Worm (Caenorhabditis elegans) whole organism, early embryonic: ENCODE data around the gene C17F4.7.
"Not testable (repeated sequence)": the region's sequence is repeated elsewhere in the genome, so short reads cannot be mapped to it uniquely, and the experiment has no call there.

Experiments used
- B0310.2 ChIP-seq: sonication (generic microtip); optimal IDR thresholded peaks from 2 replicates; lab custom pipeline; 2016; ENCODE audit warnings: mild to moderate bottlenecking, missing genetic modification characterization, missing compliant biosample characterization
- F13C5.2 ChIP-seq: sonication (generic microtip); optimal IDR thresholded peaks from 2 replicates; lab custom pipeline; 2017; ENCODE audit warnings: mild to moderate bottlenecking, missing genetic modification characterization, inconsistent platforms, missing compliant biosample characterization
- aly-1 ChIP-seq: sonication (generic microtip); optimal IDR thresholded peaks from 2 replicates; lab custom pipeline; 2016; ENCODE audit warnings: missing genetic modification characterization, missing compliant biosample characterization
- ama-1 ChIP-seq: fragments of 150-350 bp; optimal IDR thresholded peaks from 2 replicates; lab custom pipeline; 2014
- ceh-13 ChIP-seq: fragments of 200-800 bp; sonication (Bioruptor generic); optimal IDR thresholded peaks from 2 replicates; lab custom pipeline; 2018; ENCODE audit warnings: mild to moderate bottlenecking, missing genetic modification characterization, missing compliant biosample characterization
- ceh-36 ChIP-seq: sonication (generic microtip); optimal IDR thresholded peaks from 2 replicates; lab custom pipeline; 2016; ENCODE audit warnings: missing genetic modification characterization, inconsistent platforms, missing compliant biosample characterization
- ets-7 ChIP-seq: sonication (generic microtip); optimal IDR thresholded peaks from 2 replicates; lab custom pipeline; 2016; ENCODE audit warnings: missing genotype, missing genetic modification characterization, missing compliant biosample characterization
- flt-1 ChIP-seq: fragments of 200-800 bp; sonication (Bioruptor generic); IDR thresholded peaks from 2 replicates; pipeline ENCODE4 v1.3.6; 2022; ENCODE audit warnings: missing genetic modification characterization, missing compliant biosample characterization
- hmbx-1 ChIP-seq: sonication (generic microtip); optimal IDR thresholded peaks from 2 replicates; lab custom pipeline; 2016; ENCODE audit warnings: mild to moderate bottlenecking, missing genetic modification characterization, missing compliant biosample characterization
- hmg-4 ChIP-seq: fragments of 200-800 bp; sonication (Bioruptor generic); optimal IDR thresholded peaks from 2 replicates; lab custom pipeline; 2018; ENCODE audit warnings: mild to moderate bottlenecking, missing genetic modification characterization, missing compliant biosample characterization
- hnd-1 ChIP-seq: sonication (generic microtip); optimal IDR thresholded peaks from 2 replicates; lab custom pipeline; 2016; ENCODE audit warnings: missing genetic modification characterization, missing compliant biosample characterization
- pes-1 ChIP-seq: fragments of 200-800 bp; sonication (Bioruptor generic); IDR thresholded peaks from 2 replicates; pipeline ENCODE4 v1.3.6; 2022; ENCODE audit warnings: missing genetic modification reagents, missing genetic modification characterization, missing compliant biosample characterization
- scrt-1 ChIP-seq: fragments of 200-800 bp; sonication (Bioruptor generic); IDR thresholded peaks from 2 replicates; pipeline ENCODE4 v1.3.6; 2022; ENCODE audit warnings: missing genetic modification characterization, missing compliant biosample characterization
- sea-1 ChIP-seq: fragments of 200-800 bp; sonication (Bioruptor generic); conservative IDR thresholded peaks from 2 replicates; pipeline ENCODE4 v1.3.6; 2022; ENCODE audit warnings: missing genetic modification characterization, missing compliant biosample characterization
- tbx-11 ChIP-seq: fragments of 200-800 bp; sonication (Bioruptor generic); IDR thresholded peaks from 2 replicates; pipeline ENCODE4 v1.3.6; 2022; ENCODE audit warnings: missing genetic modification characterization, missing compliant biosample characterization
- tbx-37 ChIP-seq: fragments of 200-800 bp; sonication (Bioruptor generic); conservative IDR thresholded peaks from 2 replicates; pipeline ENCODE4 v1.3.6; 2022; ENCODE audit warnings: missing genetic modification reagents, missing genetic modification characterization, missing compliant biosample characterization
- tra-4 ChIP-seq: sonication (generic microtip); optimal IDR thresholded peaks from 2 replicates; lab custom pipeline; 2017; ENCODE audit warnings: missing genetic modification characterization, missing compliant biosample characterization

Gene C17F4.7

DNA sequence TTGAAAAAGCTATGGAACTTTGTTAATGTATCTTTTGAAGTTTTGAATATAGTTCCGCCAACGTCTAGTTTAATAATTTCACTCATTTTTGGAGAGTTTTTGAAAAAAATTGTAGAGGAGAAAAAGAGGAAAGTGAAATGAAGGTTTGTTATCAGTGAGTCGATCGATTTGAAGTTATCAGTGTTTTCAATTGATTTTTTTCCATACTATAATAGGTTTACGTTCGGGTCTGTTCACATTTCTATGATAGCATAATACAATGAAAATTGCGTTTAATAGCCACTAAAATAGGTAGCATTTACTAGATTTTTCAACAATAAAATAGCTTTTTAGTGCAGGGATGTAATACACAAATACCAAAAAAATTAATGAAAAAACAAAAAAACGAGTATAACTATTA is 20.6 kb downstream of the C17F4.7 start, which contains the start of gene ZC239.16:
Gene ZC239.16, minus strand, starts transcription at position 120 of the 400 bp plus-strand sequence.
- TF ChIP-seq tbx-37 (GFP tag; lab: Robert Waterston, UW) (no peak), hmg-4 (GFP tag; lab: Kevin White, UChicago) (no peak), ets-7 (tag; lab: Kevin White, UChicago) (no peak), hmbx-1 (tag; lab: Kevin White, UChicago) (no peak), ceh-36 (tag; lab: Kevin White, UChicago) (no peak), pes-1 (GFP tag; lab: Robert Waterston, UW) (no peak), tbx-11 (no peak), ceh-13 (GFP tag; lab: Kevin White, UChicago) (no peak), aly-1 (tag; lab: Kevin White, UChicago) (no peak), flt-1 (no peak), ama-1 (lab: Kevin White, UChicago) (no peak), tra-4 (tag; lab: Kevin White, UChicago) (no peak), F13C5.2 (no peak), hnd-1 (no peak), B0310.2 (tag; lab: Kevin White, UChicago) (no peak), sea-1 (GFP tag; lab: Robert Waterston, UW) (no peak), scrt-1 (GFP tag; lab: Robert Waterston, UW) (no peak)

DNA sequence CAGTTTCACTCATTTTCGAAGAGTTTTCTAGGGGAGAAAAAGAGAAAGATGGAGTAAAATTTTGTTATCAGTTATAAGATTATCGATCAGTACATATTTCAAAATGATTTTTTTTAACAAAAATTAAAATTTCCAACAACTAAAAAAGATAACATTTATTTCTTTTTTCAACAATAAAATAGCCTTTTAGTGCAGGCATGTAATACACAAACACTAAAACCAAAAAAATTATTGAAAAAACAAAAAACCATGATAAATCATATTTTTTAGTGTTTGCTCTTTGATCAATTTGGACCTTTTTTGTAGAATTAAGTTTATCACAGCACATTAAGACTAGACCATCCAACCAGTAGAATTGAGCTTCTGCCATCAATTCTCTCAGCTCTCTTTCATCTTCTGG is 21.2 kb downstream of the C17F4.7 start, which contains the start of gene ZC239.15:
Gene ZC239.15, minus strand, starts transcription at position 101 of the 400 bp plus-strand sequence.
- TF ChIP-seq sea-1 (GFP tag; lab: Robert Waterston, UW) (no peak), scrt-1 (GFP tag; lab: Robert Waterston, UW) (no peak), hnd-1 (no peak), tbx-11 (no peak), B0310.2 (tag; lab: Kevin White, UChicago) (no peak), tra-4 (tag; lab: Kevin White, UChicago) (no peak), tbx-37 (GFP tag; lab: Robert Waterston, UW) (no peak), ceh-13 (GFP tag; lab: Kevin White, UChicago) (no peak), flt-1 (no peak), pes-1 (GFP tag; lab: Robert Waterston, UW) (no peak), ceh-36 (tag; lab: Kevin White, UChicago) (no peak), ets-7 (tag; lab: Kevin White, UChicago) (no peak), F13C5.2 (no peak), hmbx-1 (tag; lab: Kevin White, UChicago) (no peak), hmg-4 (GFP tag; lab: Kevin White, UChicago) (no peak), aly-1 (tag; lab: Kevin White, UChicago) (no peak)

DNA sequence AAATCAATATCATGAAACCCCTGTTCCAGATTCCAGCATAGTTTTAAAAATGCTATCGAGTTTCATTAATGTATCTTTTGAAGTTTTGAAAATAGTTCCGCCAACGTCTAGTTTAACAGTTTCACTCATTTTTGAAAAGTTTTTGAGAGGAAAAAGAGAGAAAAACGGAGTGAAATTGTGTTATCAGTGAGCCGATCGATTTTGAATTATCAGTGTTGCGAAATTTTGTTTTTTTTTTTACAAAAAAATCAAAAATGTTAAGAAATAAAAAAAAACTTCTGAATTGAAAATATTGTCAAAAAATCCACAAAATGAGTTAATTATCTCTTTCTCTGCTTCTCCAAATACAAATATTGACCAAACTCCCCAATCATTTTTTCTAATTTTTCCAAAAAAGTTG is 23.1 kb downstream of the C17F4.7 start, which contains the start of gene ZC239.13:
Gene ZC239.13, minus strand, starts transcription at position 154 of the 400 bp plus-strand sequence.
- TF ChIP-seq B0310.2 (tag; lab: Kevin White, UChicago) (no peak), scrt-1 (GFP tag; lab: Robert Waterston, UW) (no peak), tbx-11 (no peak), aly-1 (tag; lab: Kevin White, UChicago) (no peak), flt-1 (no peak), sea-1 (GFP tag; lab: Robert Waterston, UW) (no peak), ama-1 (lab: Kevin White, UChicago) (no peak), ets-7 (tag; lab: Kevin White, UChicago) (no peak), ceh-13 (GFP tag; lab: Kevin White, UChicago) (no peak), F13C5.2 (no peak), tbx-37 (GFP tag; lab: Robert Waterston, UW) (no peak), hmg-4 (GFP tag; lab: Kevin White, UChicago) (no peak), hmbx-1 (tag; lab: Kevin White, UChicago) (no peak), hnd-1 (no peak), pes-1 (GFP tag; lab: Robert Waterston, UW) (no peak), tra-4 (tag; lab: Kevin White, UChicago) (no peak)

- TF ChIP-seq hnd-1 (no peak), sea-1 (GFP tag; lab: Robert Waterston, UW) (no peak), F13C5.2 (no peak), aly-1 (tag; lab: Kevin White, UChicago) (no peak), tra-4 (tag; lab: Kevin White, UChicago) (no peak), scrt-1 (GFP tag; lab: Robert Waterston, UW) (no peak), B0310.2 (tag; lab: Kevin White, UChicago) (no peak), ama-1 (lab: Kevin White, UChicago) (no peak), pes-1 (GFP tag; lab: Robert Waterston, UW) (no peak), tbx-11 (no peak), hmg-4 (GFP tag; lab: Kevin White, UChicago) (no peak), hmbx-1 (tag; lab: Kevin White, UChicago) (no peak), flt-1 (no peak), tbx-37 (GFP tag; lab: Robert Waterston, UW) (no peak), ets-7 (tag; lab: Kevin White, UChicago) (no peak)
Observed at ce11 chrII:3221730-3222129, 24.1 kb downstream of the C17F4.7 start, which contains the start of gene ZC239.14. Gene ZC239.14 (minus strand): TSS chrII:3222034.

ce11 chrII:3220723-3221122 is 25.1 kb downstream of the C17F4.7 start, which contains the start of gene ZC239.22:
Gene ZC239.22 (minus strand): TSS chrII:3220823.
- no peak for TF ChIP-seq aly-1 (tag; lab: Kevin White, UChicago)
- TF ChIP-seq tbx-11: no peak
- TF ChIP-seq ceh-13 (GFP tag; lab: Kevin White, UChicago): no peak
- TF ChIP-seq ama-1 (lab: Kevin White, UChicago): no peak
- no peak for TF ChIP-seq ceh-36 (tag; lab: Kevin White, UChicago)
- no peak for TF ChIP-seq pes-1 (GFP tag; lab: Robert Waterston, UW)
- TF ChIP-seq F13C5.2: no peak
- TF ChIP-seq hmbx-1 (tag; lab: Kevin White, UChicago): no peak
- TF ChIP-seq hmg-4 (GFP tag; lab: Kevin White, UChicago): no peak
- no peak for TF ChIP-seq ets-7 (tag; lab: Kevin White, UChicago)
- no peak for TF ChIP-seq sea-1 (GFP tag; lab: Robert Waterston, UW)

ce11 chrII:3215762-3216161 is 30.1 kb downstream of the C17F4.7 start, which contains the start of gene ZC239.3:
Gene ZC239.3 (plus strand): TSS chrII:3216062.
- not testable (repeated sequence) for TF ChIP-seq ceh-13 (GFP tag; lab: Kevin White, UChicago); hmg-4 (GFP tag; lab: Kevin White, UChicago); ama-1 (lab: Kevin White, UChicago)
